Fruit fly (Drosophila melanogaster) whole organism, larva: ENCODE results near the gene CG10477.

ENCODE experiments used
- noc ChIP-seq: fragments of 200-800 bp; sonication (Bioruptor generic); optimal IDR thresholded peaks from 3 replicates; lab custom pipeline; 2019; ENCODE audit warnings: missing biosample characterization, mild to moderate bottlenecking, missing genetic modification characterization, moderate library complexity

Gene CG10477

dm6 chr3L:6034511-6034910 is at the start of gene CG10477:
Gene CG10477, minus strand, starts transcription at chr3L:6034611.
- TF ChIP-seq noc = no peak

dm6 chr3L:6082561-6082960 is 48.1 kb upstream of the CG10477 start, which contains the start of gene CG13293:
Gene CG13293, plus strand, starts transcription at chr3L:6082883.
- no peak for TF ChIP-seq noc

dm6 chr3L:6076429-6076828 is 42.0 kb upstream of the CG10477 start, which contains the start of gene ssp6:
Gene ssp6, plus strand, starts transcription at chr3L:6076722.
- no peak for TF ChIP-seq noc

dm6 chr3L:6074975-6075692 is 40.7 kb upstream of the CG10477 start, which contains the start of the genes CG13295 and CG6610:
Gene CG13295, minus strand, starts transcription at chr3L:6075245.
Gene CG6610, plus strand, starts transcription at chr3L:6075536.
- TF ChIP-seq noc = peak; percentile 60

dm6 chr3L:6071454-6072189 is 37.2 kb upstream of the CG10477 start, which contains the start of gene CG6602:
Gene CG6602, plus strand, starts transcription at chr3L:6072139.
- no peak for TF ChIP-seq noc

- no peak for TF ChIP-seq noc
Observed at dm6 chr3L:6070119-6070518, 35.7 kb upstream of the CG10477 start.

DNA sequence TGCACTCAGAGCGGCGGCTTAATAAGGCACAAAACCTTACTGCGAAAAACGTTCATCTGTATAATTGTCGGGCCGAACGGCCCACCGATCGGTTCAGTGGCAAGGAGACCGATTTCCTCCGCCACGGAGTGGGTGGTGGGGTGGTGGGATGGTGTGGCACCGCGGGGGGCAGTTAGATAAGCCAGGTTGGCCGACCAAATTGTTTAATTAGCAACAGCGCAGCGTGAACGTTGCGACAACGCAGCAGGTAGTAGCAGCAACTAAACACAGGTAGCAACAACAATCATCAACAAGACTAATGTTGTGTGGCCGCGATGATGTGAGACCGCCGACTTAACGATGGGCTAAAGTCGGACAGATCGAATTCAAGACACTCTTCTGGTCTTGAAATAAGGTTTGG is 33.8 kb upstream of the CG10477 start:
- no peak for TF ChIP-seq noc

DNA sequence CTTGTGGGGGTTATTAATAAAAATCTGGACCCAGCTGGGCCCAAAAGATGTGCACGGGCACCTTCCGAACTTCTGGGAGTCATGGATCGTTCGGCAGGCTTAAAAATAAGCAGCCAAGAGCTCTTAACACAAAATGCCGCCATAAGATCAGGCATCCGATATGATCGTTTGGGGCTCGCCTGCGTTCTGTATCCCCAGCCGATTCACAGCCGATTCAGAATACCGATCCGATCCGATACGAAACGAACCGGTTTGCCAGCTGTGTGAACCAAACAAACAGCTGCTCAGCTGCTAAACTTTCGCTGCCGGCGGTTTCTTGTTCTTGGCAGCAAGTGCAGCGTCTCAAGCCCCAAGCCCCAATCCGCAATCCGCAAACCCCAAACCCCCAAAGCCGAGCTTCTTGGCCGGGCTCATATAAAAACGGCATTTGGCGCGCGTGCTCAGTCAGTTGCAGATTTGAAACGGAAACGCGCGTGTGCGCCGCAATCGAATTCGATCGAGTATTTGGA is 31.5 kb upstream of the CG10477 start, which contains the start of gene CG42269:
CG42269 (plus strand) TSS at position 416 of the 509 bp plus-strand sequence.
- TF ChIP-seq noc = no peak

DNA sequence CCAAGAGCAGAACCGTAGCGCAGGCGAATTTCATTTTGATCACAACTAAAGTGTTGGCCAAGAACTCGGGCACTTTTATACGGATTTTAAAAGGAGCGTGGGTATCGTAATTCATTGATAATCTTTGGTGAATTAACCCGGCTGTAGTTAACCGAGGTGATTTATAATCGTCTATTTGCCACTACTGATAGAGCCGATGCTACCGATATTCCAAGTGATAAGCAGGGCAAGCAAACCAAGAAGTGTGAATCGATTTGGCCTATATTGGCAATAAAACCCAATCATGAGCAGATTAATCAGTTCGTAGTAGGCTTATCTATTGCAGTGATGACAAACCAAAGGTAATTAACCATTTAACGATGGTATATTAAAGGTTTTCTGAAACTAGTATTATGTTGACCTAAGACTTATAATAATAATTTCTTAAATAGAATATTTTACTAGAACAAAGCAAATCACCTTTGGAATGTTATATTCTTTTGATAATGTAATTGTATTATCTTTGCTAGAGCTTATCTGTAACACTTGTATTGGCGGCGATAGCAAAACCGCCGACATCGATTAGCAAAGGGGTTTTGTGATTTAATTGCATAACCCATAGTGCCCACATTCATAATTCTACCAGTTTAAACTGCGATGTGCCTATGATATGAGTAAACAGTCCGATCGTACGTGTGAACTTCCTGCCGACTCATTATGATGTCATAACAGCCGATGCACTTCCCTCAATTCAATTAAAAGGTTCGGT is 28.6 kb upstream of the CG10477 start, which contains the start of gene CG10472:
CG10472 (minus strand) TSS at position 51 of the 748 bp plus-strand sequence.
- peak; percentile 24 for TF ChIP-seq noc

DNA sequence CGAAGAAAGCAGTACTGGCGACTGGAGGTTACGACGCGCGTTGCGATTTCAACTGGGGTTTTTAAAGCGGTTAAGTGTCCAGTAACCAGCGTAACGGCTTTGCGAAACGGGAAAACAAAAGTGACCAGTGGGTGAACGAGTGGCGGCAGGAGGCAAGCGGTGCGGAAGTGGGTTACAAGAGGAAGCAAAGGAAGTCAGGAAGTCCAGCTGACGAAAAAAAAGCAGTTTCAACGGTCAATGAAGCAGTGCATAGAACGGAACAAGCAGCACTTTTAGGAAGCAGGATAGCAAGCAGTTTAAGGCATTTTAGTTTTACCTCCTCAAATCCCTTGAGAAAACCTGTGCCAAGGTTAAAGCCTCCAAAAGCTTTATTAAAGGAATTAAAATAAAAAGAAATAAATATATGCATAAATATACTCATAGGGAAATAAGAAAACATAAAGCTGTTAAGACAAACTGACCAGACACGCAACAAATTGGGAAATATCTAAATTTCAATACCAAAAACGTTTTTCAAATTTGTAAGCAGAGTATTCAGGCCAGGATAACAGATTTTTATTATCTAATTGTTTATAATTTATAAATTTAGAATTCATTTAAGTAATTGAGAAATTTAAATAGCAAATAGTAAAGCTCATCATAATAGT is 24.8 kb upstream of the CG10477 start, which contains the start of gene CG6592:
CG6592 (plus strand) TSS at position 597 of the 647 bp plus-strand sequence.
- no peak for TF ChIP-seq noc

dm6 chr3L:6054803-6055202 is 20.4 kb upstream of the CG10477 start, which contains the start of gene tant:
Gene tant, plus strand, starts transcription at chr3L:6055136.
- TF ChIP-seq noc = no peak

- peak; percentile 29 for TF ChIP-seq noc
Observed at dm6 chr3L:6054343-6054742, 19.9 kb upstream of the CG10477 start, which contains the start of gene Jon65Ai. Gene Jon65Ai, minus strand, starts transcription at chr3L:6054443.

DNA sequence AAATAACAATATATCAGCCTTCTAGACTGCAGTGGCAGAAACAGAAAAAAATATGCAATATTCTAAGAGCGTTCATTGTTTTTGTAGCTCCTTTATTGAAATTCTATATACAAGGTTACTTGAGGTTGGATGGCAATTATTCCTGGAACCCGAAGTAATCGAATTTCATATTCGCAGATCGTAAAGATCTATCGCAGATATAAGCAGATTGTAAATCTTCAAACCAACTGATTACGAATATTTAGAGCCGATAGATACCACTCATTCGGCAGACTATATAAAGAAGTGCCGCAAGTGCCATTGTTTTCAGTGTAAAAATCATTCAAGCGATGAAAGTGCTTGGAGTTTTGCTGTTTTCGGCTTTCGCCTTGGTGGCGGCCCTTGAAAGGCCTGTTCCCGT is 17.6 kb upstream of the CG10477 start, which contains the start of gene Jon65Aii:
Jon65Aii (plus strand) TSS at position 301 of the 400 bp plus-strand sequence.
- TF ChIP-seq noc = peak; percentile 5

- TF ChIP-seq noc = peak; percentile 74
Observed at dm6 chr3L:6050230-6050807, 15.9 kb upstream of the CG10477 start, which contains the start of gene Jon65Aiii. Gene Jon65Aiii, plus strand, starts transcription at chr3L:6050757.

- peak; percentile 62 for TF ChIP-seq noc
Observed at dm6 chr3L:6038720-6039205, 4.4 kb upstream of the CG10477 start, which contains the start of gene Jon65Aiv. Gene Jon65Aiv, plus strand, starts transcription at chr3L:6039155.
